Fruit fly (Drosophila melanogaster): ENCODE data around the gene CG9590.

DNA sequence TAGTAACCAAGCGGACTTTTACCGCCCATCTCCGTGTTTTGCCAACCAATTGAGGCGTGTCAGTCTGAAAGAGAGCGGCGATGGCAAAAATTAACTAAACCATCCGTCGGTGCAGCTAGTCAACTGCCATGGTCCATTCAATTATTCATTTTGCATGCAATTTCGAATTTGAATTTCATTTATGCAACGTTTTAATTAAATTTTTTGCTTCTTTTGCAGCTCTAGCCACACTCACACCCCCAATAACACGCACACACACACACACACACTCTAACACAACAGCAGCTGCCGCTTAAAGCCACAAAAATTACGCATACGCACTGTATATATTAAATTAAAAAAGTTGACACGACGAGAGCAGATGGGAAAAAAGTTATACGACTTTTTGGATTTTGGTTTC lies 17.6 kb upstream of the CG9590 start:
- TF ChIP-seq Rel (GFP tag; optimal IDR thresholded peaks at IDR 0.05), result no peak
- no peak for TF ChIP-seq Rel (tag; optimal IDR thresholded peaks at IDR 0.05)
- no peak for TF ChIP-seq Dif (GFP tag; optimal IDR thresholded peaks at IDR 0.05; ENCODE audit: partially characterized antibody)
- no peak for TF ChIP-seq br (GFP tag; optimal IDR thresholded peaks at IDR 0.05)
- no peak for TF ChIP-seq sv (GFP tag; optimal IDR thresholded peaks at IDR 0.05)
- no peak for TF ChIP-seq h (GFP tag; optimal IDR thresholded peaks at IDR 0.05)
- TF ChIP-seq psq (GFP tag; optimal IDR thresholded peaks at IDR 0.05), result no peak
- TF ChIP-seq Hr83 (GFP tag; optimal IDR thresholded peaks at IDR 0.05; ENCODE audit: poor library complexity, severe bottlenecking), result no peak
- no peak for TF ChIP-seq Abd-B (GFP tag; optimal IDR thresholded peaks at IDR 0.05)
- TF ChIP-seq dsf (GFP tag; optimal IDR thresholded peaks at IDR 0.05; ENCODE audit: borderline replicate concordance), result no peak
- no peak for TF ChIP-seq GATAd (GFP tag; optimal IDR thresholded peaks at IDR 0.05)

Data from whole organism, wandering third instar larva.